Worm (Caenorhabditis elegans) whole organism, L2 larva: Measurements from ENCODE around the gene oma-2.

ENCODE experiments used
- ZK546.5 ChIP-seq: sonication (generic microtip); optimal IDR thresholded peaks from 2 replicates; lab custom pipeline; 2017; ENCODE audit warnings: missing biosample characterization, missing genetic modification characterization
- ama-1 ChIP-seq: fragments of 150-350 bp; optimal IDR thresholded peaks from 2 replicates; lab custom pipeline; 2018; ENCODE audit warnings: inconsistent platforms
- lin-39 ChIP-seq: fragments of 150-350 bp; optimal IDR thresholded peaks from 2 replicates; lab custom pipeline; 2014; ENCODE audit warnings: missing biosample characterization, missing genetic modification reagents, missing genetic modification characterization
- mdl-1 ChIP-seq, 2 experiments: fragments of 150-350 bp in 1 of 2; sonication (generic microtip) in 1 of 2; optimal IDR thresholded peaks; 2 replicates each; lab custom pipeline; 2017; ENCODE audit warnings: missing biosample characterization in 2 of 2, missing genetic modification characterization in 2 of 2
- nhr-237 ChIP-seq: fragments of 150-350 bp; optimal IDR thresholded peaks from 2 replicates; lab custom pipeline; 2014; ENCODE audit warnings: missing biosample characterization, missing genetic modification characterization
- zag-1 ChIP-seq: fragments of 150-350 bp; optimal IDR thresholded peaks from 2 replicates; lab custom pipeline; 2014; ENCODE audit warnings: missing biosample characterization, missing genetic modification characterization

DNA sequence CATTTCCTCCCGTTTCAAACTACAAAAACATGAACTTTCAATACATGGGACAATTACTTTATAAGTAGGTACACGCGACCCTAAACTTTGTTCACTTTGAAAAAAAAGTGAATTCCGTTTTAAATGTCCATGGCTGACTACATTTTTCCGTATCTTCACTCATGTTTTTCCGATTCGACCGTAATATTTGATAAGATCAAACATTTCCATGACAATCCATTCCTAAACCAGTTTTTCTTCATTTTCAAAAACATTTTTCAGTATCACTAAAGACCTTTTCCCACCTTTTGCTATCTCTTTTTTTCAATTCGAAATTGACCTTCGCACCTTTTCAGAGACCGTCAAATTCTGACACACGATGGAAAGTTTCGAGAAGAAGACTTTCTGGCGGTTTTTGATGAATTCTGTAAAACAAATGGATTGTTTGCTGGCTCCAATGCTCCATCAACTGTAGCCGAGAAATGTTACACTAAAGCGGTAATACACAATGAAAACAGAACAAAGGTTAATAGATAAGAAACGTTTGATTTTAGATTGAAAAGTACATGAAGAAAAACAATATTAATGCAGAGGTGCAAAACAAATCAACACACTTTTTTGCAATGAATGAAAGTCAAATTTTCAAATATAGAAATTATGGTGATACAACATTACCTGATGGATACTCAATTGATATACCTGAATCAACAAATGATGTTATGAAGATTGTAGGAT, 1.7 kb upstream of the oma-2 start:
- TF ChIP-seq zag-1: no peak
- no peak for TF ChIP-seq ama-1 (lab: Kevin White, UChicago)
- no peak for TF ChIP-seq ZK546.5 (tag; lab: Kevin White, UChicago)
- TF ChIP-seq lin-39 (tag; lab: Kevin White, UChicago): no peak
- TF ChIP-seq mdl-1 (tag; optimal IDR thresholded peaks at IDR 0.05; lab: Kevin White, UChicago): no peak
- TF ChIP-seq nhr-237 (tag; lab: Kevin White, UChicago): no peak
